Worm (Caenorhabditis elegans) whole organism, mixed stage, embryonic: ENCODE measurements around the gene snx-6.

Source experiments
- ceh-43 ChIP-seq: fragments of 200-800 bp; sonication (Bioruptor generic); optimal IDR thresholded peaks from 2 replicates; lab custom pipeline; 2018; ENCODE audit warnings: mild to moderate bottlenecking, missing genetic modification characterization, moderate library complexity, missing compliant biosample characterization
- cnd-1 ChIP-seq: fragments of 200-800 bp; sonication (Bioruptor generic); optimal IDR thresholded peaks from 2 replicates; lab custom pipeline; 2018; ENCODE audit warnings: mild to moderate bottlenecking, missing genetic modification characterization, missing compliant biosample characterization
- drap-1 ChIP-seq: fragments of 200-800 bp; sonication (Bioruptor generic); optimal IDR thresholded peaks from 3 replicates; lab custom pipeline; 2018; ENCODE audit warnings: mild to moderate bottlenecking, missing genetic modification characterization, missing compliant biosample characterization
- elt-1 ChIP-seq: sonication (generic microtip); optimal IDR thresholded peaks from 2 replicates; lab custom pipeline; 2017; ENCODE audit warnings: missing genetic modification characterization, mild to moderate bottlenecking, missing compliant biosample characterization, antibody characterized with exemption, moderate library complexity, borderline replicate concordance; ENCODE audit not compliant: insufficient read depth
- lin-13 ChIP-seq: fragments of 150-350 bp; optimal IDR thresholded peaks from 2 replicates; lab custom pipeline; 2014; ENCODE audit warnings: missing biosample characterization, missing genetic modification characterization
- lsy-2 ChIP-seq: fragments of 150-350 bp; optimal IDR thresholded peaks from 2 replicates; lab custom pipeline; 2014; ENCODE audit warnings: missing biosample characterization, missing genetic modification characterization
- mab-5 ChIP-seq: fragments of 150-350 bp; optimal IDR thresholded peaks from 2 replicates; lab custom pipeline; 2014; ENCODE audit warnings: missing biosample characterization, missing genetic modification characterization
- nhr-237 ChIP-seq: fragments of 150-350 bp; optimal IDR thresholded peaks from 2 replicates; lab custom pipeline; 2014; ENCODE audit warnings: missing biosample characterization, missing genetic modification characterization
- nhr-76 ChIP-seq: sonication (generic microtip); optimal IDR thresholded peaks from 2 replicates; lab custom pipeline; 2017; ENCODE audit warnings: missing biosample characterization, missing genetic modification characterization
- sem-2 ChIP-seq: fragments of 200-800 bp; sonication (Bioruptor generic); optimal IDR thresholded peaks from 2 replicates; lab custom pipeline; 2018; ENCODE audit warnings: mild to moderate bottlenecking, missing genetic modification characterization, missing compliant biosample characterization
- snpc-4 ChIP-seq: fragments of 150-350 bp; optimal IDR thresholded peaks from 2 replicates; lab custom pipeline; 2014; ENCODE audit warnings: missing biosample characterization, missing genetic modification characterization

The snx-6 gene

DNA sequence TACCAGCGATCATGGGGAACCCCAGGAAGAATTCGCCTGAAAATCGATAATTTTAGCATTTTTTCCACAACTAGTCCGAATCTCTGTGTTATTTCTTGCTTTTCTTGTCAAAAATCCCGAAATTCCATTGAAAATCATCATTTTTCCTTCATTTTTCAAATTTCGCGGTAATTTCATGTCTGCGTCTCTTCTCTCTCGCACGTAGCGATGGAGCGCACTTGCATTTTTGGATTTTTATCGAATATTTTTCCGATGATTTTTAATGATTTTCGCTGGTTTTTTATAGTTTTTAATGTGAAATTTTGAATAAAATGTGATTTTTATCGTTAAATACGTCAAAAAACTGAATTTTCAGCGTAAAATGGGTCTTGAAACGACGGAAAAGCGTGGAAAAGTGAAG is 58.5 kb downstream of the snx-6 start, which contains the start of gene E01B7.2 (continued):
- TF ChIP-seq nhr-76 (tag; lab: Kevin White, UChicago) (no peak), ceh-43 (GFP tag; lab: Kevin White, UChicago) (no peak), lsy-2 (tag; lab: Kevin White, UChicago) (peak; percentile 63), elt-1 (tag; lab: Kevin White, UChicago) (no peak)
- TF ChIP-seq, all 35 proteins: peak for 9

DNA sequence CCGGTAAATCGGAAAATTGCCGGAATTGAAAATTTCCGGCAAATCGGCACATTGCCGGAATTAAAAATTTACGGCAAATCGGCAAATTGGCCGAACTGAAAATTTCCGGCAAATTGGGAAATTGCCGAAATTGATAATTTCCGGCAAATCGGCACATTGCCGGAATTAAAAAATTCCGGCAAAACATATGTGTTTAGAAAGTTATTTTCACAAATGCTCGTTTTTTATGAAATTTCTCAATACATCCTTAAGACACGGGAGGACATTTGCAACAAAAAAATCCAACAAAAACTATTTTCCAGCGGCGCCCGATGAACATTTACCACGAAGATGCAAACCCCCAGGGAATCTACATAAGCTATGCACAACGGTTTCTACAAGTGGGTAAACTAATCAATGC is 61.2 kb downstream of the snx-6 start, which contains the start of gene C06H5.8:
C06H5.8 (plus strand) TSS at position 301 of the 400 bp plus-strand sequence.
- TF ChIP-seq snpc-4 (tag; lab: Kevin White, UChicago) (no peak), drap-1 (peak; percentile 14), nhr-237 (no peak), sem-2 (no peak), lsy-2 (tag; lab: Kevin White, UChicago) (no peak), lin-13 (tag; lab: Kevin White, UChicago) (no peak), mab-5 (tag; lab: Kevin White, UChicago) (no peak), cnd-1 (tag; lab: Kevin White, UChicago) (no peak)
